Fruit fly (Drosophila melanogaster): ENCODE results near the gene CG45060.

CG45060 gene

DNA sequence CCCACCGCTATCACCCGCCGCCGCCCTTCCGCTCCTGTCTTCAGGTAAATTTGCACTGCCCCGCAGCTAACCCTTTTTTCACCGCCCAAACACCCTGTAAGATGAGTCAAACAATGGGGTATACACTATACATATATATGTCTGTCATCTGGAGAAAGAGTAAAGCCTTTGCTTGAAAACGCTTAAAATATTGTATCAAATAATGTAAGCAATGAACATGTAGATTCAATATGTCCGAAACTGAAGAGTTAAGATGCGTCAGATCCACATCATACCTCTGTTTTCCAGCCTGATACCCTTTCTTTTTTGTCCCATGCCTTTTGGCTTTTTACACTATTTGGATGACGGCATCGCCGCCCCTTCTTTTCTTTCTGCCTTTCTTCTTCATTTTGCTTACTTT lies 24.5 kb upstream of the CG45060 start (continued):
- peak; percentile 65 for TF ChIP-seq row (GFP tag; IDR thresholded peaks at IDR 0.05)
- no peak for TF ChIP-seq CG4360 (GFP tag; IDR thresholded peaks at IDR 0.05)
- TF ChIP-seq Atf3 (GFP tag; optimal IDR thresholded peaks at IDR 0.05) = no peak
- no peak for TF ChIP-seq CrebB (tag; optimal IDR thresholded peaks at IDR 0.05)
- peak; percentile 61 for TF ChIP-seq E2f1 (GFP tag; IDR thresholded peaks at IDR 0.05)
- TF ChIP-seq wek (GFP tag; optimal IDR thresholded peaks at IDR 0.05) = no peak
- TF ChIP-seq Drgx (GFP tag; IDR thresholded peaks at IDR 0.05) = 0 out of 2 replicates have a peak, but pooled peaks have one; percentile 28
- no peak for TF ChIP-seq fu2 (GFP tag; optimal IDR thresholded peaks at IDR 0.05)
- TF ChIP-seq CG13424 (tag; optimal IDR thresholded peaks at IDR 0.05) = peak; percentile 31
- TF ChIP-seq CG11504 (tag; optimal IDR thresholded peaks at IDR 0.05) = peak; percentile 60
- TF ChIP-seq Dll (GFP tag; IDR thresholded peaks at IDR 0.05; ENCODE audit: partially characterized antibody) = no peak
- no peak for TF ChIP-seq CG11723 (GFP tag; optimal IDR thresholded peaks at IDR 0.05)
- no peak for TF ChIP-seq Jarid2 (GFP tag; optimal IDR thresholded peaks at IDR 0.05)
- no peak for TF ChIP-seq YL-1 (GFP tag; optimal IDR thresholded peaks at IDR 0.05)
- TF ChIP-seq dimm (GFP tag; IDR thresholded peaks at IDR 0.05) = 0 out of 2 replicates have a peak, but pooled peaks have one; percentile 30
- TF ChIP-seq ase (GFP tag; IDR thresholded peaks at IDR 0.05) = 0 out of 3 replicates have a peak, but pooled peaks have one; percentile 37
- TF ChIP-seq dm (GFP tag; optimal IDR thresholded peaks at IDR 0.05) = no peak
- no peak for TF ChIP-seq CG8765 (GFP tag; IDR thresholded peaks at IDR 0.05)
- peak; percentile 80 for TF ChIP-seq Med (GFP tag)
- peak; percentile 9 for TF ChIP-seq CG17385 (GFP tag; optimal IDR thresholded peaks at IDR 0.05)
- peak; percentile 46 for TF ChIP-seq CG7839 (tag; optimal IDR thresholded peaks at IDR 0.05)
- TF ChIP-seq Dip2 (GFP tag; IDR thresholded peaks at IDR 0.05) = no peak
- TF ChIP-seq zen (tag; optimal IDR thresholded peaks at IDR 0.05) = no peak
- TF ChIP-seq Nf-YB (GFP tag; optimal IDR thresholded peaks at IDR 0.05) = no peak
- TF ChIP-seq Hr51 (GFP tag; optimal IDR thresholded peaks at IDR 0.05) = peak in 1 of 2 experiments; percentile 49
- TF ChIP-seq CG10147 (GFP tag; optimal IDR thresholded peaks at IDR 0.05) = no peak
- 0 out of 3 replicates have a peak, but pooled peaks have one; percentile 25 for TF ChIP-seq Mrtf (GFP tag; IDR thresholded peaks at IDR 0.05)
- no peak for TF ChIP-seq bowl (GFP tag; IDR thresholded peaks at IDR 0.05)
- peak; percentile 42; the same call in 1 of the 4 replicates for TF ChIP-seq Gug (GFP tag; IDR thresholded peaks at IDR 0.05)
- TF ChIP-seq CG7786 (GFP tag; optimal IDR thresholded peaks at IDR 0.05) = peak; percentile 24
- peak; percentile 38; the same call in 1 of the 2 replicates for TF ChIP-seq CG4730 (GFP tag; IDR thresholded peaks at IDR 0.05)
- peak; percentile 50 for TF ChIP-seq Ptx1 (GFP tag; IDR thresholded peaks at IDR 0.05)
- TF ChIP-seq fd96Cb (tag; optimal IDR thresholded peaks at IDR 0.05) = peak; percentile 28
- TF ChIP-seq CG11093 (GFP tag; IDR thresholded peaks at IDR 0.05) = 0 out of 3 replicates have a peak, but pooled peaks have one; percentile 34
- TF ChIP-seq CG17359 (tag; optimal IDR thresholded peaks at IDR 0.05) = peak; percentile 54
- TF ChIP-seq Bgb (GFP tag; IDR thresholded peaks at IDR 0.05; ENCODE audit: partially characterized antibody) = no peak
- TF ChIP-seq Xbp1 (GFP tag; optimal IDR thresholded peaks at IDR 0.05) = peak; percentile 28
- TF ChIP-seq jing (GFP tag; optimal IDR thresholded peaks at IDR 0.05) = no peak
- TF ChIP-seq otp (GFP tag; IDR thresholded peaks at IDR 0.05) = 0 out of 3 replicates have a peak, but pooled peaks have one; percentile 41
- peak; percentile 26 for TF ChIP-seq pnt (GFP tag; optimal IDR thresholded peaks at IDR 0.05)
- TF ChIP-seq gcm (GFP tag; optimal IDR thresholded peaks at IDR 0.05) = no peak
- TF ChIP-seq CG12071 (GFP tag; optimal IDR thresholded peaks at IDR 0.05) = peak; percentile 2
- TF ChIP-seq cad (GFP tag; optimal IDR thresholded peaks at IDR 0.05) = no peak
- peak; percentile 48 for TF ChIP-seq esg (GFP tag; conservative IDR thresholded peaks at IDR 0.05)
- peak; percentile 10 for TF ChIP-seq CG4424 (GFP tag; optimal IDR thresholded peaks at IDR 0.05)
- no peak for TF ChIP-seq Asciz (GFP tag; optimal IDR thresholded peaks at IDR 0.05)
- no peak for TF ChIP-seq CG6813 (GFP tag; optimal IDR thresholded peaks at IDR 0.05)
- TF ChIP-seq CG3281 (GFP tag; optimal IDR thresholded peaks at IDR 0.05) = no peak
- 0 out of 2 replicates have a peak, but pooled peaks have one; percentile 10 for TF ChIP-seq CG17328 (GFP tag; IDR thresholded peaks at IDR 0.05)
- TF ChIP-seq CG6854 (GFP tag; optimal IDR thresholded peaks at IDR 0.05) = no peak

Data from whole organism, embryonic.